Fruit fly (Drosophila melanogaster) whole organism, embryonic: ENCODE data around the gene CG46301.
A peak's percentile ranks its signal among the peaks of the same experiment; 100 is the strongest.

Source experiments
- Aef1 ChIP-seq: fragments of 200-800 bp; sonication (Bioruptor generic); IDR thresholded peaks from 3 replicates; pipeline ENCODE4 v1.3.6; 2022; ENCODE audit warnings: missing biosample characterization, missing genetic modification characterization
- BtbVII ChIP-seq: fragments of 200-800 bp; sonication (Bioruptor generic); optimal IDR thresholded peaks from 3 replicates; lab custom pipeline; 2017; ENCODE audit warnings: missing biosample characterization, mild to moderate bottlenecking, missing genetic modification characterization
- CG10267 ChIP-seq: fragments of 200-800 bp; sonication (Bioruptor generic); optimal IDR thresholded peaks from 2 replicates; lab custom pipeline; 2018; ENCODE audit warnings: missing biosample characterization, mild to moderate bottlenecking, missing genetic modification characterization, moderate library complexity
- CG10431 ChIP-seq: fragments of 200-800 bp; sonication (Bioruptor generic); optimal IDR thresholded peaks from 3 replicates; lab custom pipeline; 2018; ENCODE audit warnings: missing biosample characterization, mild to moderate bottlenecking, missing genetic modification characterization
- CG15696 ChIP-seq: fragments of 200-800 bp; sonication (Bioruptor generic); optimal IDR thresholded peaks from 2 replicates; lab custom pipeline; 2019; ENCODE audit warnings: missing biosample characterization, mild to moderate bottlenecking, missing genetic modification characterization, moderate library complexity
- CG1603 ChIP-seq: fragments of 200-800 bp; sonication (Bioruptor generic); optimal IDR thresholded peaks from 2 replicates; lab custom pipeline; 2019; ENCODE audit warnings: missing biosample characterization, mild to moderate bottlenecking, missing genetic modification characterization, moderate library complexity
- CG17912 ChIP-seq: fragments of 200-800 bp; sonication (Bioruptor generic); optimal IDR thresholded peaks from 2 replicates; lab custom pipeline; 2018; ENCODE audit warnings: missing biosample characterization, mild to moderate bottlenecking, missing genetic modification characterization
- CG2875 ChIP-seq: fragments of 200-800 bp; sonication (Bioruptor generic); optimal IDR thresholded peaks from 2 replicates; lab custom pipeline; 2017; ENCODE audit warnings: missing biosample characterization, mild to moderate bottlenecking, missing genetic modification characterization, missing genetic modification reagents
- CG30403 ChIP-seq: fragments of 200-800 bp; sonication (Bioruptor generic); optimal IDR thresholded peaks from 3 replicates; lab custom pipeline; 2016; ENCODE audit warnings: missing biosample characterization, missing genetic modification characterization
- CG33557 ChIP-seq: fragments of 200-800 bp; sonication (Bioruptor generic); optimal IDR thresholded peaks from 2 replicates; lab custom pipeline; 2019; ENCODE audit warnings: missing biosample characterization, mild to moderate bottlenecking, missing genetic modification characterization, moderate library complexity
- CG4282 ChIP-seq: fragments of 200-800 bp; sonication (Bioruptor generic); optimal IDR thresholded peaks from 2 replicates; lab custom pipeline; 2016; ENCODE audit warnings: missing biosample characterization, missing genetic modification characterization
- CG4730 ChIP-seq: fragments of 200-800 bp; sonication (Bioruptor generic); IDR thresholded peaks from 2 replicates; pipeline ENCODE4 v1.3.6; 2022; ENCODE audit warnings: missing biosample characterization, missing genetic modification characterization
- CG6272 ChIP-seq: fragments of 200-800 bp; sonication (Bioruptor generic); IDR thresholded peaks from 2 replicates; pipeline ENCODE4 v1.3.6; 2022; ENCODE audit warnings: missing biosample characterization, missing genetic modification characterization
- CG7357 ChIP-seq: fragments of 200-800 bp; sonication (Bioruptor generic); IDR thresholded peaks from 3 replicates; pipeline ENCODE4 v1.3.6; 2022; ENCODE audit warnings: missing biosample characterization, missing genetic modification characterization
- CG7987 ChIP-seq: fragments of 200-800 bp; sonication (Bioruptor generic); optimal IDR thresholded peaks from 2 replicates; lab custom pipeline; 2018; ENCODE audit warnings: missing biosample characterization, mild to moderate bottlenecking, missing genetic modification characterization, moderate library complexity
- CG8944 ChIP-seq: fragments of 200-800 bp; sonication (Bioruptor generic); optimal IDR thresholded peaks from 3 replicates; lab custom pipeline; 2016; ENCODE audit warnings: missing biosample characterization, missing genetic modification characterization
- CG9609 ChIP-seq: fragments of 200-800 bp; sonication (Bioruptor generic); optimal IDR thresholded peaks from 3 replicates; lab custom pipeline; 2016; ENCODE audit warnings: missing biosample characterization, missing genetic modification characterization
- CG9797 ChIP-seq: fragments of 200-800 bp; sonication (Bioruptor generic); optimal IDR thresholded peaks from 3 replicates; lab custom pipeline; 2018; ENCODE audit warnings: missing biosample characterization, mild to moderate bottlenecking, missing genetic modification characterization
- CG9876 ChIP-seq: fragments of 200-800 bp; sonication (Bioruptor generic); optimal IDR thresholded peaks from 2 replicates; lab custom pipeline; 2016; ENCODE audit warnings: missing biosample characterization, missing genetic modification characterization
- Chrac-16 ChIP-seq: fragments of 200-800 bp; sonication (Bioruptor generic); optimal IDR thresholded peaks from 3 replicates; lab custom pipeline; 2016; ENCODE audit warnings: missing biosample characterization, missing genetic modification characterization
- Deaf1 ChIP-seq: fragments of 200-800 bp; optimal IDR thresholded peaks from 3 replicates; lab custom pipeline; 2019; ENCODE audit warnings: missing biosample characterization, mild to moderate bottlenecking, missing genetic modification characterization, moderate library complexity
- Dek ChIP-seq: fragments of 200-800 bp; sonication (Bioruptor generic); optimal IDR thresholded peaks from 3 replicates; lab custom pipeline; 2019; ENCODE audit warnings: missing biosample characterization, mild to moderate bottlenecking, missing genetic modification characterization, moderate library complexity
- Doc2 ChIP-seq: fragments of 200-800 bp; sonication (Bioruptor generic); IDR thresholded peaks from 2 replicates; pipeline ENCODE4 v1.3.6; 2022; ENCODE audit warnings: missing biosample characterization, missing genetic modification characterization
- H2.0 ChIP-seq: fragments of 200-800 bp; sonication (Bioruptor generic); IDR thresholded peaks from 2 replicates; pipeline ENCODE4 v1.3.6; 2022; ENCODE audit warnings: missing biosample characterization, missing genetic modification characterization
- Hmx ChIP-seq: fragments of 200-800 bp; sonication (Bioruptor generic); optimal IDR thresholded peaks from 2 replicates; lab custom pipeline; 2016; ENCODE audit warnings: missing biosample characterization, missing genetic modification characterization
- Hr39 ChIP-seq: fragments of >200 bp; optimal IDR thresholded peaks from 2 replicates; lab custom pipeline; 2017
- Kr ChIP-seq: fragments of 200-800 bp; sonication (Bioruptor generic); optimal IDR thresholded peaks from 2 replicates; lab custom pipeline; 2017; ENCODE audit warnings: missing biosample characterization, mild to moderate bottlenecking, missing genetic modification characterization
- Lhr ChIP-seq: fragments of 200-800 bp; sonication (Bioruptor generic); optimal IDR thresholded peaks from 3 replicates; lab custom pipeline; 2017; ENCODE audit warnings: mild to moderate bottlenecking, missing biosample characterization, missing genetic modification reagents, missing genetic modification characterization
- Lim3 ChIP-seq: fragments of 200-800 bp; sonication (Bioruptor generic); IDR thresholded peaks from 2 replicates; pipeline ENCODE4 v1.3.6; 2022; ENCODE audit warnings: missing biosample characterization, missing genetic modification characterization
- Lpt ChIP-seq: fragments of >200 bp; optimal IDR thresholded peaks from 2 replicates; lab custom pipeline; 2018; ENCODE audit warnings: missing biosample characterization, missing genetic modification characterization
- Oaz ChIP-seq: fragments of 200-800 bp; sonication (Bioruptor generic); IDR thresholded peaks from 2 replicates; pipeline ENCODE4 v1.3.6; 2022; ENCODE audit warnings: missing biosample characterization, missing genetic modification characterization
- Opbp ChIP-seq: fragments of 200-800 bp; sonication (Bioruptor generic); IDR thresholded peaks from 3 replicates; pipeline ENCODE4 v1.3.6; 2022; ENCODE audit warnings: missing biosample characterization, missing genetic modification characterization; ENCODE audit not compliant: partially characterized antibody
- PHDP ChIP-seq: fragments of 200-800 bp; sonication (Bioruptor generic); optimal IDR thresholded peaks from 3 replicates; lab custom pipeline; 2018; ENCODE audit warnings: missing biosample characterization, mild to moderate bottlenecking, missing genetic modification characterization, moderate library complexity
- Ravus ChIP-seq: fragments of 200-800 bp; sonication (Bioruptor generic); IDR thresholded peaks from 2 replicates; pipeline ENCODE4 v1.3.6; 2022; ENCODE audit warnings: missing biosample characterization, missing genetic modification characterization
- al ChIP-seq: fragments of 200-800 bp; sonication (Bioruptor generic); IDR thresholded peaks from 2 replicates; pipeline ENCODE4 v1.3.6; 2022; ENCODE audit warnings: missing biosample characterization, missing genetic modification characterization
- ato ChIP-seq: fragments of 200-800 bp; sonication (Bioruptor generic); IDR thresholded peaks from 2 replicates; pipeline ENCODE4 v1.3.6; 2022; ENCODE audit warnings: missing biosample characterization, missing genetic modification characterization; ENCODE audit not compliant: partially characterized antibody
- chm ChIP-seq: fragments of 200-800 bp; sonication (Bioruptor generic); IDR thresholded peaks from 2 replicates; pipeline ENCODE4 v1.3.6; 2022; ENCODE audit warnings: missing biosample characterization, missing genetic modification characterization
- crp ChIP-seq, 2 experiments: fragments of 200-800 bp; sonication (Bioruptor generic); optimal IDR thresholded peaks; 2 replicates in 1 of 2; 3 replicates in 1 of 2; lab custom pipeline; 2017; ENCODE audit warnings: missing biosample characterization in 2 of 2, missing genetic modification characterization in 2 of 2, mild to moderate bottlenecking in 1 of 2, moderate library complexity in 1 of 2
- cwo ChIP-seq: fragments of 200-800 bp; sonication (Bioruptor generic); optimal IDR thresholded peaks from 3 replicates; lab custom pipeline; 2017; ENCODE audit warnings: missing biosample characterization, missing genetic modification characterization, mild to moderate bottlenecking, moderate library complexity, missing genetic modification reagents
- ems ChIP-seq: fragments of 200-800 bp; sonication (Bioruptor generic); optimal IDR thresholded peaks from 3 replicates; lab custom pipeline; 2016; ENCODE audit warnings: missing biosample characterization, missing genetic modification characterization
- gsb ChIP-seq: fragments of 200-800 bp; sonication (Bioruptor generic); IDR thresholded peaks from 2 replicates; pipeline ENCODE4 v1.3.6; 2022; ENCODE audit warnings: missing biosample characterization, missing genetic modification characterization
- ind ChIP-seq: fragments of 200-800 bp; sonication (Bioruptor generic); optimal IDR thresholded peaks from 3 replicates; lab custom pipeline; 2016; ENCODE audit warnings: missing biosample characterization, missing genetic modification characterization
- kah ChIP-seq: fragments of 200-800 bp; sonication (Bioruptor generic); optimal IDR thresholded peaks from 2 replicates; lab custom pipeline; 2018; ENCODE audit warnings: missing biosample characterization, mild to moderate bottlenecking, missing genetic modification characterization
- onecut ChIP-seq: fragments of 200-800 bp; sonication (Bioruptor generic); IDR thresholded peaks from 2 replicates; pipeline ENCODE4 v1.3.6; 2022; ENCODE audit warnings: missing biosample characterization, missing genetic modification characterization
- pb ChIP-seq: fragments of 200-800 bp; sonication (Bioruptor generic); optimal IDR thresholded peaks from 3 replicates; lab custom pipeline; 2016; ENCODE audit warnings: missing biosample characterization, missing genetic modification characterization
- ranshi ChIP-seq: fragments of 200-800 bp; sonication (Bioruptor generic); IDR thresholded peaks from 2 replicates; pipeline ENCODE4 v1.3.6; 2022; ENCODE audit warnings: missing biosample characterization, missing genetic modification characterization
- sc ChIP-seq, 3 experiments: fragments of >200 bp in 2 of 3; fragments of 200-800 bp in 1 of 3; sonication (Bioruptor generic) in 1 of 3; optimal IDR thresholded peaks; 2 replicates in 2 of 3; 3 replicates in 1 of 3; lab custom pipeline; 2017; ENCODE audit warnings: mild to moderate bottlenecking in 1 of 3, missing biosample characterization in 1 of 3, missing genetic modification characterization in 1 of 3, missing genetic modification reagents in 1 of 3
- seq ChIP-seq: fragments of 200-800 bp; sonication (Bioruptor generic); IDR thresholded peaks from 2 replicates; pipeline ENCODE4 v1.3.6; 2022; ENCODE audit warnings: missing biosample characterization, missing genetic modification characterization
- vnd ChIP-seq: fragments of 200-800 bp; sonication (Bioruptor generic); IDR thresholded peaks from 3 replicates; pipeline ENCODE4 v1.3.6; 2022; ENCODE audit warnings: missing biosample characterization, missing genetic modification characterization; ENCODE audit not compliant: partially characterized antibody
- zen ChIP-seq: fragments of 200-800 bp; sonication (Bioruptor generic); optimal IDR thresholded peaks from 3 replicates; lab custom pipeline; 2018; ENCODE audit warnings: missing biosample characterization, mild to moderate bottlenecking, missing genetic modification characterization, moderate library complexity
- zf30C ChIP-seq: fragments of 200-800 bp; sonication (Bioruptor generic); optimal IDR thresholded peaks from 3 replicates; lab custom pipeline; 2018; ENCODE audit warnings: missing biosample characterization, mild to moderate bottlenecking, missing genetic modification characterization

Gene CG46301

DNA sequence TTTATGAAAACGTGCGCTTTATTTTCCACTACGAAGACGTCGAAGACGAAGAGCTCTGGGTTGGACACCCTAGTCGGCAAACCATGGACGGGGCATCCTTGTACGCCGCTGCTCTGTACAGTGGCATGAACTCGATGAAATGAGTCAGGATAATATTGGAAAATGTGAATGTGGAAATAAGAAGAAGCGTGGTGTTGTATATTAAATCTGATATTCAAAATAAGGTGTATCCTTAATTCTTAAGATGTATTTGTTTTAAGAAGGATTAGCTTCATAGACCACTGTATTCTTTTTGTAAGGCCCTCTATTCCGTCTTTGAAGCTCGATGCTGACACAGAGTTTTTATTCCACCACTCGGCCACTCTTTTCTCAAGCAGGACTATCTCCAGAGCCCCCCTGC lies 37.3 kb downstream of the CG46301 start (continued):
- TF ChIP-seq zen (tag; lab: Kevin White, UChicago) (no peak), CG7987 (no peak), Deaf1 (no peak), ato (GFP tag; lab: Robert Waterston, UW) (no peak), Ravus (GFP tag; lab: Robert Waterston, UW) (no peak), CG9876 (peak; percentile 6), Hr39 (lab: Kevin White, UChicago) (no peak), Hmx (GFP tag; lab: Kevin White, UChicago) (no peak), Aef1 (GFP tag; lab: Robert Waterston, UW) (peak; percentile 32; the same call in 2 of the 3 replicates), zf30C (GFP tag; lab: Kevin White, UChicago) (no peak), seq (GFP tag; lab: Robert Waterston, UW) (no peak), sc (optimal IDR thresholded peaks at IDR 0.05; lab: Kevin White, UChicago) (no peak), sc (GFP tag; optimal IDR thresholded peaks at IDR 0.05; lab: Kevin White, UChicago) (no peak), CG17912 (GFP tag; lab: Kevin White, UChicago) (no peak), CG15696 (tag; lab: Kevin White, UChicago) (no peak), pb (no peak), ems (GFP tag; lab: Kevin White, UChicago) (no peak), Lhr (GFP tag; lab: Kevin White, UChicago) (no peak), CG6272 (no peak), crp (GFP tag; optimal IDR thresholded peaks at IDR 0.05; lab: Kevin White, UChicago) (no peak), Lpt (GFP tag; lab: Kevin White, UChicago) (no peak), Chrac-16 (no peak), Dek (tag; lab: Kevin White, UChicago) (peak; percentile 11), onecut (no peak), Opbp (GFP tag; lab: Robert Waterston, UW) (no peak), CG2875 (GFP tag; lab: Kevin White, UChicago) (no peak), CG10267 (tag; lab: Kevin White, UChicago) (no peak), CG1603 (peak; percentile 39), gsb (GFP tag; lab: Robert Waterston, UW) (no peak), CG8944 (GFP tag; lab: Kevin White, UChicago) (no peak), Oaz (GFP tag; lab: Robert Waterston, UW) (peak; percentile 43; the same call in 1 of the 2 replicates), BtbVII (GFP tag; lab: Kevin White, UChicago) (peak; percentile 19), Lim3 (GFP tag; lab: Robert Waterston, UW) (no peak), CG10431 (GFP tag; lab: Kevin White, UChicago) (no peak), CG7357 (GFP tag; lab: Robert Waterston, UW) (no peak), PHDP (tag; lab: Kevin White, UChicago) (peak; percentile 55), CG33557 (GFP tag; lab: Kevin White, UChicago) (no peak), CG4282 (no peak), kah (GFP tag; lab: Kevin White, UChicago) (no peak), CG9609 (GFP tag; lab: Kevin White, UChicago) (no peak), ranshi (peak; percentile 54; the same call in 1 of the 2 replicates), CG4730 (no peak), cwo (GFP tag; lab: Kevin White, UChicago) (peak; percentile 62), CG30403 (GFP tag; lab: Kevin White, UChicago) (peak; percentile 39), Doc2 (GFP tag; lab: Robert Waterston, UW) (no peak), CG9797 (GFP tag; lab: Kevin White, UChicago) (no peak), al (GFP tag; lab: Robert Waterston, UW) (0 out of 2 replicates have a peak, but pooled peaks have one; percentile 22), H2.0 (no peak), Kr (GFP tag; lab: Kevin White, UChicago) (no peak), vnd (GFP tag; lab: Robert Waterston, UW) (no peak), chm (GFP tag; lab: Robert Waterston, UW) (peak; percentile 36; the same call in 1 of the 2 replicates), ind (GFP tag; lab: Kevin White, UChicago) (peak; percentile 24)
